Worm (Caenorhabditis elegans) whole organism, early embryonic: ENCODE measurements around the gene F59D12.5.

Source experiments
- flt-1 ChIP-seq: fragments of 200-800 bp; sonication (Bioruptor generic); IDR thresholded peaks from 2 replicates; pipeline ENCODE4 v1.3.6; 2022; ENCODE audit warnings: missing genetic modification characterization, missing compliant biosample characterization
- tbx-37 ChIP-seq: fragments of 200-800 bp; sonication (Bioruptor generic); conservative IDR thresholded peaks from 2 replicates; pipeline ENCODE4 v1.3.6; 2022; ENCODE audit warnings: missing genetic modification reagents, missing genetic modification characterization, missing compliant biosample characterization

DNA sequence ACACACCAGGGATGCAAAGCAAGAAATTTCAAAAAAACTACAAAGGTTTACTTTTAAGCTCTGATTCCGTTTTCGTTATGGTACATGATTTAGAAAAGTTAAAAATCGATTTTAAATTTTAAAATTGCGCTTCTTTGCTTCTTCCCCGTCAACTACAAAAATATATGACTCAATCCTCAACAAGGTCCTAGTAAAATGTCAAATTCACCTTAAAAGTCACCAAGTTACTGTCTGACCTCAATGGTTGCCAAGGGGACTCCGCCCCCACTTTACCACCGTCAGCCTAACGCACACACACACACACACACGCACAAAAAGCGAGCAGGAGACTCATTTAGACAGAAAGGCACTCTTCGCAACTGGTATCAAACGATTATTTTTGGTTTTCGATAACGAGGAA lies 34.2 kb upstream of the F59D12.5 start, which contains the start of gene gpn-1:
- TF ChIP-seq tbx-37: no peak
- TF ChIP-seq flt-1 (GFP tag; lab: Robert Waterston, UW): no peak
